Worm (Caenorhabditis elegans) whole organism, midembryonic: ENCODE data around the gene pde-4.

Experiments
- cog-1 ChIP-seq: sonication (generic microtip); optimal IDR thresholded peaks from 2 replicates; lab custom pipeline; 2016; ENCODE audit warnings: missing genetic modification characterization, missing compliant biosample characterization
- klf-2 ChIP-seq: fragments of 200-800 bp; sonication (Bioruptor generic); conservative IDR thresholded peaks from 2 replicates; pipeline ENCODE4 v1.3.6; 2022; ENCODE audit warnings: missing genetic modification reagents, missing genetic modification characterization, missing compliant biosample characterization
- med-1 ChIP-seq: sonication (generic microtip); optimal IDR thresholded peaks from 2 replicates; lab custom pipeline; 2017; ENCODE audit warnings: missing genetic modification characterization, mild to moderate bottlenecking, missing compliant biosample characterization, antibody characterized with exemption, missing genetic modification reagents; ENCODE audit not compliant: insufficient read depth
- ref-1 ChIP-seq: fragments of 200-800 bp; sonication (Bioruptor generic); conservative IDR thresholded peaks from 2 replicates; pipeline ENCODE4 v1.3.6; 2022; ENCODE audit warnings: missing genetic modification reagents, missing genetic modification characterization, missing compliant biosample characterization
- tab-1 ChIP-seq: fragments of 200-800 bp; sonication (Bioruptor generic); IDR thresholded peaks from 2 replicates; pipeline ENCODE4 v1.3.6; 2022; ENCODE audit warnings: missing genetic modification characterization, missing compliant biosample characterization
- ztf-23 ChIP-seq: fragments of 200-800 bp; sonication (Bioruptor generic); IDR thresholded peaks from 2 replicates; pipeline ENCODE4 v1.3.6; 2022; ENCODE audit warnings: missing genetic modification reagents, missing genetic modification characterization, missing compliant biosample characterization

DNA sequence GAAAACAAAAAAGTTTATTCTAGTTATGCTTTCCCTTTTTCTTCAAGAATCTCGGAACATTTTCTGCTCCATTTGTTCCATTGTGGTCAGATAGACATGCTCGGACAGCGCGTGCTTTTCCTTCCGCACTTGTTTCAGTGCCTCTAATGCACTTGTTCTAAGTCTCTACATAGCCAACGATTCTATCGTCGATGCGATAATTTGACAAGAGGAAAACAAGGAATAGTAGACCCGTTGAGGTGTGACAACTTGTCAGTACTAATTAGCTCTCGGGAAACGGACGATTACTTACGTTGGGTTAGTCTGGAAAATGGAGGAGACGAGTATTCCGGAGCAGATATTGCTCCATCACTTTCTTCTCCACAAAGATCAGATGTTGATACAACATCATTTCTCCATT is 62.8 kb downstream of the pde-4 start:
- TF ChIP-seq ztf-23 (GFP tag; lab: Robert Waterston, UW) (no peak), klf-2 (no peak), ref-1 (GFP tag; lab: Robert Waterston, UW) (no peak), cog-1 (no peak), tab-1 (GFP tag; lab: Robert Waterston, UW) (no peak), med-1 (GFP tag; lab: Kevin White, UChicago) (no peak)
